Worm (Caenorhabditis elegans) whole organism, late embryonic: ENCODE results near the gene znf-474.

Experiments
- C08G9.2 ChIP-seq: sonication (generic microtip); optimal IDR thresholded peaks from 2 replicates; lab custom pipeline; 2016; ENCODE audit warnings: mild to moderate bottlenecking, missing genetic modification characterization, moderate library complexity, missing compliant biosample characterization
- C38D4.7 ChIP-seq: fragments of 200-800 bp; sonication (Bioruptor generic); optimal IDR thresholded peaks from 2 replicates; lab custom pipeline; 2018; ENCODE audit warnings: mild to moderate bottlenecking, missing genetic modification characterization, moderate library complexity, missing compliant biosample characterization
- K09A11.1 ChIP-seq: sonication (generic microtip); optimal IDR thresholded peaks from 2 replicates; lab custom pipeline; 2017; ENCODE audit warnings: antibody characterized with exemption, mild to moderate bottlenecking, missing genetic modification characterization, missing compliant biosample characterization; ENCODE audit not compliant: insufficient read depth
- T23F11.4 ChIP-seq: fragments of 200-800 bp; sonication (Bioruptor generic); optimal IDR thresholded peaks from 2 replicates; lab custom pipeline; 2018; ENCODE audit warnings: mild to moderate bottlenecking, missing genetic modification characterization, missing compliant biosample characterization
- Y22D7AL.16 ChIP-seq: sonication (generic microtip); optimal IDR thresholded peaks from 2 replicates; lab custom pipeline; 2016; ENCODE audit warnings: missing genetic modification characterization, missing compliant biosample characterization
- ahr-1 ChIP-seq: sonication (generic microtip); optimal IDR thresholded peaks from 2 replicates; lab custom pipeline; 2016; ENCODE audit warnings: missing genetic modification characterization, missing compliant biosample characterization
- ceh-14 ChIP-seq: sonication (generic microtip); optimal IDR thresholded peaks from 2 replicates; lab custom pipeline; 2016; ENCODE audit warnings: missing genotype, missing genetic modification characterization, missing compliant biosample characterization
- ceh-22 ChIP-seq: sonication (generic microtip); optimal IDR thresholded peaks from 2 replicates; lab custom pipeline; 2017; ENCODE audit warnings: missing biosample characterization, missing genetic modification characterization
- ceh-24 ChIP-seq: sonication (generic microtip); optimal IDR thresholded peaks from 2 replicates; lab custom pipeline; 2016; ENCODE audit warnings: mild to moderate bottlenecking, missing genetic modification characterization, missing compliant biosample characterization
- ceh-30 ChIP-seq: fragments of 150-350 bp; optimal IDR thresholded peaks from 2 replicates; lab custom pipeline; 2014; ENCODE audit warnings: missing biosample characterization, missing genetic modification characterization
- ceh-31 ChIP-seq: sonication (generic microtip); optimal IDR thresholded peaks from 2 replicates; lab custom pipeline; 2016; ENCODE audit warnings: missing genetic modification characterization, missing compliant biosample characterization
- ceh-34 ChIP-seq: sonication (generic microtip); optimal IDR thresholded peaks from 2 replicates; lab custom pipeline; 2016; ENCODE audit warnings: mild to moderate bottlenecking, missing genetic modification characterization, missing compliant biosample characterization
- ceh-45 ChIP-seq: fragments of 200-800 bp; sonication (Bioruptor generic); IDR thresholded peaks from 2 replicates; pipeline ENCODE4 v1.3.6; 2022; ENCODE audit warnings: missing genetic modification reagents, missing genetic modification characterization, missing compliant biosample characterization
- ceh-48 ChIP-seq: sonication (generic microtip); optimal IDR thresholded peaks from 2 replicates; lab custom pipeline; 2016; ENCODE audit warnings: missing genetic modification characterization, inconsistent platforms, missing compliant biosample characterization
- ceh-6 ChIP-seq: fragments of 200-800 bp; sonication (Bioruptor generic); optimal IDR thresholded peaks from 2 replicates; lab custom pipeline; 2018; ENCODE audit warnings: mild to moderate bottlenecking, missing genetic modification characterization, missing compliant biosample characterization
- ceh-9 ChIP-seq: sonication (generic microtip); optimal IDR thresholded peaks from 2 replicates; lab custom pipeline; 2016; ENCODE audit warnings: mild to moderate bottlenecking, missing genetic modification characterization, inconsistent platforms, missing compliant biosample characterization
- dmd-4 ChIP-seq: sonication (generic microtip); optimal IDR thresholded peaks from 2 replicates; lab custom pipeline; 2016; ENCODE audit warnings: borderline replicate concordance, missing genetic modification characterization, missing compliant biosample characterization
- dve-1 ChIP-seq: sonication (generic microtip); optimal IDR thresholded peaks from 2 replicates; lab custom pipeline; 2017; ENCODE audit warnings: antibody characterized with exemption, mild to moderate bottlenecking, missing genetic modification characterization, missing compliant biosample characterization
- elt-4 ChIP-seq: sonication (generic microtip); optimal IDR thresholded peaks from 2 replicates; lab custom pipeline; 2016; ENCODE audit warnings: missing genetic modification characterization, missing compliant biosample characterization
- eyg-1 ChIP-seq: sonication (generic microtip); optimal IDR thresholded peaks from 2 replicates; lab custom pipeline; 2016; ENCODE audit warnings: missing genotype, missing genetic modification characterization, missing compliant biosample characterization
- fax-1 ChIP-seq: sonication (generic microtip); optimal IDR thresholded peaks from 2 replicates; lab custom pipeline; 2016; ENCODE audit warnings: missing genotype, missing genetic modification characterization, missing compliant biosample characterization
- fkh-6 ChIP-seq: sonication (generic microtip); optimal IDR thresholded peaks from 2 replicates; lab custom pipeline; 2016; ENCODE audit warnings: missing genetic modification characterization, missing compliant biosample characterization
- gmeb-2 ChIP-seq: sonication (generic microtip); optimal IDR thresholded peaks from 2 replicates; lab custom pipeline; 2016; ENCODE audit warnings: missing genetic modification characterization, inconsistent platforms, missing compliant biosample characterization
- hlh-13 ChIP-seq: fragments of 200-800 bp; sonication (Bioruptor generic); optimal IDR thresholded peaks from 2 replicates; lab custom pipeline; 2018; ENCODE audit warnings: mild to moderate bottlenecking, missing genetic modification characterization, missing compliant biosample characterization
- hlh-15 ChIP-seq: sonication (generic microtip); optimal IDR thresholded peaks from 2 replicates; lab custom pipeline; 2016; ENCODE audit warnings: missing genetic modification characterization, missing compliant biosample characterization
- hlh-30 ChIP-seq: sonication (generic microtip); optimal IDR thresholded peaks from 2 replicates; lab custom pipeline; 2017; ENCODE audit warnings: antibody characterized with exemption, missing genetic modification characterization, missing compliant biosample characterization; ENCODE audit not compliant: insufficient read depth
- hlh-8 ChIP-seq: sonication (generic microtip); optimal IDR thresholded peaks from 2 replicates; lab custom pipeline; 2016; ENCODE audit warnings: missing genotype, missing genetic modification characterization, missing compliant biosample characterization
- lin-11 ChIP-seq: fragments of 200-800 bp; sonication (Bioruptor generic); optimal IDR thresholded peaks from 2 replicates; lab custom pipeline; 2018; ENCODE audit warnings: mild to moderate bottlenecking, missing genetic modification characterization, missing compliant biosample characterization
- mec-3 ChIP-seq: sonication (generic microtip); optimal IDR thresholded peaks from 2 replicates; lab custom pipeline; 2016; ENCODE audit warnings: borderline replicate concordance, missing genetic modification characterization, missing compliant biosample characterization
- pag-3 ChIP-seq: sonication (generic microtip); optimal IDR thresholded peaks from 2 replicates; lab custom pipeline; 2016; ENCODE audit warnings: missing compliant biosample characterization, missing genetic modification characterization, borderline replicate concordance
- pat-9 ChIP-seq: fragments of 200-800 bp; sonication (Bioruptor generic); optimal IDR thresholded peaks from 2 replicates; lab custom pipeline; 2018; ENCODE audit warnings: mild to moderate bottlenecking, missing genetic modification characterization, moderate library complexity, missing compliant biosample characterization
- pax-1 ChIP-seq: fragments of 150-350 bp; optimal IDR thresholded peaks from 2 replicates; lab custom pipeline; 2014; ENCODE audit warnings: missing biosample characterization, missing genetic modification characterization
- pha-2 ChIP-seq: sonication (generic microtip); optimal IDR thresholded peaks from 2 replicates; lab custom pipeline; 2017; ENCODE audit warnings: mild to moderate bottlenecking, missing genetic modification characterization, missing compliant biosample characterization
- sdc-2 ChIP-seq: sonication (generic microtip); optimal IDR thresholded peaks from 2 replicates; lab custom pipeline; 2016; ENCODE audit warnings: missing genotype, missing genetic modification characterization, missing compliant biosample characterization
- sox-4 ChIP-seq: sonication (generic microtip); optimal IDR thresholded peaks from 2 replicates; lab custom pipeline; 2017; ENCODE audit warnings: mild to moderate bottlenecking, missing genetic modification characterization, inconsistent platforms, missing compliant biosample characterization
- tbx-2 ChIP-seq: sonication (generic microtip); optimal IDR thresholded peaks from 2 replicates; lab custom pipeline; 2016; ENCODE audit warnings: missing genetic modification characterization, missing compliant biosample characterization
- ttx-3 ChIP-seq: sonication (generic microtip); optimal IDR thresholded peaks from 2 replicates; lab custom pipeline; 2016; ENCODE audit warnings: missing genetic modification reagents, missing genetic modification characterization, missing compliant biosample characterization
- unc-3 ChIP-seq, 2 experiments: fragments of 200-800 bp in 1 of 2; sonication (Bioruptor generic) in 1 of 2; sonication (generic microtip) in 1 of 2; conservative IDR thresholded peaks in 1 of 2; optimal IDR thresholded peaks in 1 of 2; 2 replicates each; pipeline versions ENCODE4 v1.3.6 to Lab custom; 2016 to 2022; ENCODE audit warnings: missing compliant biosample characterization in 2 of 2, missing genetic modification characterization in 2 of 2, missing genetic modification reagents in 1 of 2
- unc-42 ChIP-seq: sonication (generic microtip); optimal IDR thresholded peaks from 2 replicates; lab custom pipeline; 2016; ENCODE audit warnings: missing genotype, missing genetic modification characterization, missing compliant biosample characterization
- zip-5 ChIP-seq: sonication (generic microtip); optimal IDR thresholded peaks from 2 replicates; lab custom pipeline; 2016; ENCODE audit warnings: missing genetic modification characterization, missing compliant biosample characterization

The znf-474 gene

DNA sequence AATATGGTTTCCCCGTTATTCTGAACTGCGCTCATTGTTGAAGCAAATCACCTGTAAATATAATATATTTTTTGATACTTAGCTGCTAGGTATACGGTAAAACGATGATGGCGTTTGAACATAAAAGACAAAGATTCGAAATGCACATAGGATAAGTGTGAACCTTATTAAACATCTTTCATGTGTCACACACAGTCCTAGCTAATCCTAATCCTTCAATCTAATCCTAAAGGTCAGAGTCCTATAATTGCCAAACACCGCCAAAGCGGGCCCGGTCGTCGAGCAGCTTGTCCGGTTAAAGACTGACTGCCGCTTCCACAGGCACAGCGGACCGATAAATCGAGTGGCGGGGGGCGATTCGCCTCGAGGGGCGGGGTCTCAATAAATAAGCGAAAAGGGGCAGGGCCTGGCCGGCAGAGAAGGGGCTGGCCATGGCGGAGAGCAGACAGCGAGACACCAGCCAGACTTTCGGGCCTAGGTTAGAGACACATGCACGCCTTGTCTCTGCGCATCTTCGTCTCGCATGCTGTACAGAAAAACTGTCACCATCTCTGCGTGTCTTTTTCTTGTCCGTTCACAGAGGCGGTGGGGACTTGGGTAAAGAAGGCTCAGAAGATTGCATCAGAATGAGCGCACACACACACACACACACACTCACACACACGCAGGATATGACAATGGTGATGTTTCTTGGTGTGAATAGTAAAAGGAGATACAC, 22.1 kb downstream of the znf-474 start, which contains the start of gene F57G12.1 (continued):
- no peak for TF ChIP-seq dmd-4 (tag; lab: Kevin White, UChicago)
- TF ChIP-seq ahr-1, result no peak
- peak; percentile 1 for TF ChIP-seq K09A11.1
- TF ChIP-seq lin-11 (tag; lab: Kevin White, UChicago), result no peak
- TF ChIP-seq unc-3 (GFP tag; conservative IDR thresholded peaks at IDR 0.05; lab: Robert Waterston, UW), result no peak
- TF ChIP-seq unc-3 (tag; optimal IDR thresholded peaks at IDR 0.05; lab: Kevin White, UChicago), result no peak
- no peak for TF ChIP-seq T23F11.4
- TF ChIP-seq hlh-30 (tag; lab: Kevin White, UChicago), result peak; percentile 79
- peak; percentile 43 for TF ChIP-seq tbx-2 (tag; lab: Kevin White, UChicago)
- TF ChIP-seq mec-3, result no peak
- TF ChIP-seq fax-1 (tag; lab: Kevin White, UChicago), result no peak
- peak; percentile 5 for TF ChIP-seq ceh-30
- peak; percentile 13 for TF ChIP-seq hlh-8 (tag; lab: Kevin White, UChicago)
- peak; percentile 65 for TF ChIP-seq unc-42 (tag; lab: Kevin White, UChicago)
- peak; percentile 70 for TF ChIP-seq ceh-34 (tag; lab: Kevin White, UChicago)
- TF ChIP-seq ceh-31 (tag; lab: Kevin White, UChicago), result peak; percentile 70
- peak; percentile 74 for TF ChIP-seq eyg-1 (tag; lab: Kevin White, UChicago)
- peak; percentile 49 for TF ChIP-seq C08G9.2 (tag; lab: Kevin White, UChicago)
- peak; percentile 30 for TF ChIP-seq ttx-3 (tag; lab: Kevin White, UChicago)
- TF ChIP-seq pag-3, result no peak
- TF ChIP-seq pha-2 (tag; lab: Kevin White, UChicago), result no peak
- TF ChIP-seq hlh-13 (GFP tag; lab: Kevin White, UChicago), result no peak
- TF ChIP-seq gmeb-2 (tag; lab: Kevin White, UChicago), result no peak
- no peak for TF ChIP-seq Y22D7AL.16 (tag; lab: Kevin White, UChicago)
- TF ChIP-seq dve-1 (tag; lab: Kevin White, UChicago), result no peak
- no peak for TF ChIP-seq elt-4 (tag; lab: Kevin White, UChicago)
- no peak for TF ChIP-seq C38D4.7 (GFP tag; lab: Kevin White, UChicago)
- TF ChIP-seq hlh-15 (tag; lab: Kevin White, UChicago), result no peak
- TF ChIP-seq zip-5 (tag; lab: Kevin White, UChicago), result no peak
- TF ChIP-seq ceh-6 (GFP tag; lab: Kevin White, UChicago), result peak; percentile 49
- TF ChIP-seq sox-4 (tag; lab: Kevin White, UChicago), result no peak
- TF ChIP-seq sdc-2 (tag; lab: Kevin White, UChicago), result peak; percentile 64
- TF ChIP-seq fkh-6 (tag; lab: Kevin White, UChicago), result peak; percentile 8
- no peak for TF ChIP-seq ceh-45
- TF ChIP-seq pax-1 (tag; lab: Kevin White, UChicago), result no peak
- TF ChIP-seq ceh-14, result peak; percentile 75
- TF ChIP-seq ceh-9, result no peak
- no peak for TF ChIP-seq pat-9 (tag; lab: Kevin White, UChicago)
- TF ChIP-seq ceh-22 (tag; lab: Kevin White, UChicago), result no peak
- no peak for TF ChIP-seq ceh-48 (tag; lab: Kevin White, UChicago)
- TF ChIP-seq ceh-24 (tag; lab: Kevin White, UChicago), result no peak
- TF ChIP-seq, all 69 proteins: peak for 27
